Worm (Caenorhabditis elegans) whole organism, L4/young adult: ENCODE measurements around the gene ced-7.

ENCODE experiments used
- W03F9.2 ChIP-seq: fragments of 150-350 bp; optimal IDR thresholded peaks from 2 replicates; lab custom pipeline; 2014; ENCODE audit warnings: missing biosample characterization, missing genetic modification characterization
- dao-5 ChIP-seq: sonication (generic microtip); optimal IDR thresholded peaks from 2 replicates; lab custom pipeline; 2016; ENCODE audit warnings: missing genotype, missing genetic modification characterization, moderate library complexity, missing compliant biosample characterization

DNA sequence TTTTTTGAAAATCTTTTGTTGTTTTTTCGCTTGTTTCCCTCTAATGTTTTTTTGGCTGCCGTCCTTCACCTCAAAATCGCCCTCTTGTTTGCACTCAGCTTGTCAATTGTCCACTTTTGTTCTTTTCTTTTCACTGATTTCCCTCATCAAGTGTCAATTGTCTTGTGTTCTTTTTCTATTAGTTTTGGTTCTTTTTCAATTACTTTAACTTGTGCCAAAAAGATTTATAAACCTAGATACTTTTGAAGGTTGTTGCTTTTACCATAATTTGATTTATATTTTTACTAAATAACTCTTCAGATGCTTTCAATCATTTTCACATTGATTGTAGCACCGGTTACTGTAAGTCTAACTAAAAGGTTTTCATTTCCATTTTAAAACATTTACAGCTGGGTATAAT, 11.4 kb downstream of the ced-7 start, which contains the start of gene C48B4.13:
- TF ChIP-seq W03F9.2 (tag; lab: Kevin White, UChicago) = no peak
- TF ChIP-seq dao-5 (tag; lab: Kevin White, UChicago) = no peak
